Fruit fly (Drosophila melanogaster) whole organism, embryonic: ENCODE results near the gene Octbeta2R.

Experiments
- Ets65A ChIP-seq: fragments of 200-800 bp; sonication (Bioruptor generic); peaks from one replicate; lab custom pipeline; 2016; ENCODE audit warnings: missing biosample characterization, missing genetic modification characterization
- Fer3 ChIP-seq: fragments of 200-800 bp; sonication (Bioruptor generic); optimal IDR thresholded peaks from 2 replicates; lab custom pipeline; 2018; ENCODE audit warnings: missing biosample characterization, mild to moderate bottlenecking, missing genetic modification characterization, moderate library complexity
- ap ChIP-seq: fragments of 200-800 bp; sonication (Bioruptor generic); IDR thresholded peaks from 2 replicates; pipeline ENCODE4 v1.3.6; 2022; ENCODE audit warnings: missing biosample characterization, missing genetic modification characterization
- corto ChIP-seq: fragments of 200-800 bp; sonication (Bioruptor generic); optimal IDR thresholded peaks from 2 replicates; lab custom pipeline; 2016; ENCODE audit warnings: missing biosample characterization, mild to moderate bottlenecking, missing genetic modification characterization, moderate library complexity
- dysf ChIP-seq: fragments of 200-800 bp; sonication (Bioruptor generic); IDR thresholded peaks from 3 replicates; pipeline ENCODE4 v1.3.6; 2022; ENCODE audit warnings: missing biosample characterization, missing genetic modification characterization
- mam ChIP-seq: fragments of 200-800 bp; sonication (Bioruptor generic); optimal IDR thresholded peaks from 3 replicates; lab custom pipeline; 2016; ENCODE audit warnings: missing biosample characterization, missing genetic modification characterization

dm6 chr3R:12561149-12561548 is 34.4 kb downstream of the Octbeta2R start:
- TF ChIP-seq corto = no peak
- no peak for TF ChIP-seq mam (GFP tag; lab: Kevin White, UChicago)
- TF ChIP-seq Ets65A (GFP tag; lab: Kevin White, UChicago) = no peak
- TF ChIP-seq dysf (GFP tag; lab: Robert Waterston, UW) = no peak
- no peak for TF ChIP-seq ap (GFP tag; lab: Robert Waterston, UW)
- no peak for TF ChIP-seq Fer3 (tag; lab: Kevin White, UChicago)
